Fruit fly (Drosophila melanogaster) whole organism, embryonic: Measurements from ENCODE around the gene CCAP.

Source experiments
- CG10267 ChIP-seq: fragments of 200-800 bp; sonication (Bioruptor generic); optimal IDR thresholded peaks from 2 replicates; lab custom pipeline; 2018; ENCODE audit warnings: missing biosample characterization, mild to moderate bottlenecking, missing genetic modification characterization, moderate library complexity
- CG10959 ChIP-seq: fragments of 200-800 bp; sonication (Bioruptor generic); IDR thresholded peaks from 2 replicates; pipeline ENCODE4 v1.3.6; 2022; ENCODE audit warnings: missing biosample characterization, missing genetic modification characterization
- CG12299 ChIP-seq: fragments of 200-800 bp; sonication (Bioruptor generic); optimal IDR thresholded peaks from 2 replicates; lab custom pipeline; 2018; ENCODE audit warnings: missing biosample characterization, mild to moderate bottlenecking, missing genetic modification characterization
- CG13894 ChIP-seq: fragments of 200-800 bp; sonication (Bioruptor generic); optimal IDR thresholded peaks from 3 replicates; lab custom pipeline; 2018; ENCODE audit warnings: missing biosample characterization, mild to moderate bottlenecking, missing genetic modification characterization, moderate library complexity
- CG14441 ChIP-seq: fragments of 200-800 bp; sonication (Bioruptor generic); IDR thresholded peaks from 2 replicates; pipeline ENCODE4 v1.3.6; 2022; ENCODE audit warnings: missing biosample characterization, missing genetic modification characterization
- CG14860 ChIP-seq: fragments of 200-800 bp; sonication (Bioruptor generic); IDR thresholded peaks from 3 replicates; pipeline ENCODE4 v1.3.6; 2022; ENCODE audit warnings: missing biosample characterization, missing genetic modification characterization; ENCODE audit not compliant: partially characterized antibody
- CG1603 ChIP-seq: fragments of 200-800 bp; sonication (Bioruptor generic); optimal IDR thresholded peaks from 2 replicates; lab custom pipeline; 2019; ENCODE audit warnings: missing biosample characterization, mild to moderate bottlenecking, missing genetic modification characterization, moderate library complexity
- CG16813 ChIP-seq: fragments of 200-800 bp; sonication (Bioruptor generic); IDR thresholded peaks from 3 replicates; pipeline ENCODE4 v1.3.6; 2022; ENCODE audit warnings: missing biosample characterization, missing genetic modification characterization; ENCODE audit not compliant: partially characterized antibody
- CG17359 ChIP-seq: fragments of 200-800 bp; sonication (Bioruptor generic); optimal IDR thresholded peaks from 3 replicates; lab custom pipeline; 2018; ENCODE audit warnings: missing biosample characterization, mild to moderate bottlenecking, missing genetic modification characterization, moderate library complexity
- CG18619 ChIP-seq: fragments of 200-800 bp; sonication (Bioruptor generic); optimal IDR thresholded peaks from 3 replicates; lab custom pipeline; 2017; ENCODE audit warnings: missing biosample characterization, mild to moderate bottlenecking, missing genetic modification characterization
- CG2116 ChIP-seq: fragments of 200-800 bp; sonication (Bioruptor generic); optimal IDR thresholded peaks from 3 replicates; lab custom pipeline; 2018; ENCODE audit warnings: missing biosample characterization, mild to moderate bottlenecking, missing genetic modification characterization
- CG2129 ChIP-seq: fragments of 200-800 bp; sonication (Bioruptor generic); IDR thresholded peaks from 2 replicates; pipeline ENCODE4 v1.3.6; 2022; ENCODE audit warnings: missing biosample characterization, missing genetic modification characterization; ENCODE audit not compliant: partially characterized antibody
- CG3065 ChIP-seq: fragments of 200-800 bp; sonication (Bioruptor generic); optimal IDR thresholded peaks from 2 replicates; lab custom pipeline; 2016; ENCODE audit warnings: missing biosample characterization, missing genetic modification characterization
- CG31365 ChIP-seq: fragments of 200-800 bp; sonication (Bioruptor generic); optimal IDR thresholded peaks from 2 replicates; lab custom pipeline; 2018; ENCODE audit warnings: missing biosample characterization, mild to moderate bottlenecking, missing genetic modification characterization
- CG32532 ChIP-seq: fragments of 200-800 bp; sonication (Bioruptor generic); IDR thresholded peaks from 2 replicates; pipeline ENCODE4 v1.3.6; 2022; ENCODE audit warnings: missing biosample characterization, missing genetic modification characterization
- CG4404 ChIP-seq: fragments of 200-800 bp; sonication (Bioruptor generic); IDR thresholded peaks from 2 replicates; pipeline ENCODE4 v1.3.6; 2022; ENCODE audit warnings: missing biosample characterization, missing genetic modification characterization
- CG4424 ChIP-seq: fragments of 200-800 bp; sonication (Bioruptor generic); optimal IDR thresholded peaks from 3 replicates; lab custom pipeline; 2016; ENCODE audit warnings: missing biosample characterization, missing genetic modification characterization
- CG6272 ChIP-seq: fragments of 200-800 bp; sonication (Bioruptor generic); IDR thresholded peaks from 2 replicates; pipeline ENCODE4 v1.3.6; 2022; ENCODE audit warnings: missing biosample characterization, missing genetic modification characterization
- CTCF ChIP-seq: fragments of 200-800 bp; sonication (Bioruptor generic); optimal IDR thresholded peaks from 2 replicates; lab custom pipeline; 2017; ENCODE audit warnings: missing biosample characterization, mild to moderate bottlenecking, missing genetic modification characterization, moderate library complexity
- CkIIα-i1 ChIP-seq: fragments of 200-800 bp; sonication (Bioruptor generic); IDR thresholded peaks from 2 replicates; pipeline ENCODE4 v1.3.6; 2022; ENCODE audit warnings: missing biosample characterization, missing genetic modification characterization
- D ChIP-seq, 2 experiments: fragments of 200-800 bp in 1 of 2; fragments of >200 bp in 1 of 2; sonication (Bioruptor generic) in 1 of 2; optimal IDR thresholded peaks; 2 replicates in 1 of 2; 3 replicates in 1 of 2; lab custom pipeline; 2017; ENCODE audit warnings: mild to moderate bottlenecking in 1 of 2, missing biosample characterization in 1 of 2, missing genetic modification characterization in 1 of 2, missing genetic modification reagents in 1 of 2
- D19A ChIP-seq: fragments of 200-800 bp; optimal IDR thresholded peaks from 3 replicates; lab custom pipeline; 2019; ENCODE audit warnings: missing biosample characterization, mild to moderate bottlenecking, missing genetic modification characterization, moderate library complexity
- Dfd ChIP-seq, 2 experiments: fragments of >200 bp; optimal IDR thresholded peaks; 2 replicates each; lab custom pipeline; 2017; ENCODE audit warnings: missing biosample characterization in 2 of 2, missing genetic modification characterization in 2 of 2
- Dp ChIP-seq: fragments of 200-800 bp; sonication (Bioruptor generic); optimal IDR thresholded peaks from 2 replicates; lab custom pipeline; 2018; ENCODE audit warnings: missing biosample characterization, mild to moderate bottlenecking, missing genetic modification characterization, moderate library complexity
- Dref ChIP-seq: fragments of 200-800 bp; sonication (Bioruptor generic); IDR thresholded peaks from 2 replicates; pipeline ENCODE4 v1.3.6; 2022; ENCODE audit warnings: missing biosample characterization, missing genetic modification characterization
- E2f2 ChIP-seq: fragments of 200-800 bp; sonication (Bioruptor generic); IDR thresholded peaks from 2 replicates; pipeline ENCODE4 v1.3.6; 2022; ENCODE audit warnings: missing biosample characterization, missing genetic modification characterization
- Fer3 ChIP-seq: fragments of 200-800 bp; sonication (Bioruptor generic); optimal IDR thresholded peaks from 2 replicates; lab custom pipeline; 2018; ENCODE audit warnings: missing biosample characterization, mild to moderate bottlenecking, missing genetic modification characterization, moderate library complexity
- HLH3B ChIP-seq: fragments of 200-800 bp; sonication (Bioruptor generic); IDR thresholded peaks from 2 replicates; pipeline ENCODE4 v1.3.6; 2022; ENCODE audit warnings: missing biosample characterization, missing genetic modification characterization
- Kr ChIP-seq: fragments of 200-800 bp; sonication (Bioruptor generic); optimal IDR thresholded peaks from 2 replicates; lab custom pipeline; 2017; ENCODE audit warnings: missing biosample characterization, mild to moderate bottlenecking, missing genetic modification characterization
- Lhr ChIP-seq: fragments of 200-800 bp; sonication (Bioruptor generic); optimal IDR thresholded peaks from 3 replicates; lab custom pipeline; 2017; ENCODE audit warnings: mild to moderate bottlenecking, missing biosample characterization, missing genetic modification reagents, missing genetic modification characterization
- Med ChIP-seq: fragments of 200-800 bp; sonication (Bioruptor generic); peaks from one replicate; lab custom pipeline; 2016; ENCODE audit warnings: missing biosample characterization, missing genetic modification characterization, mild to moderate bottlenecking, inconsistent platforms, moderate library complexity
- NfI ChIP-seq: fragments of 200-800 bp; sonication (Bioruptor generic); optimal IDR thresholded peaks from 3 replicates; lab custom pipeline; 2018; ENCODE audit warnings: missing biosample characterization, mild to moderate bottlenecking, missing genetic modification characterization, moderate library complexity
- al ChIP-seq: fragments of 200-800 bp; sonication (Bioruptor generic); IDR thresholded peaks from 2 replicates; pipeline ENCODE4 v1.3.6; 2022; ENCODE audit warnings: missing biosample characterization, missing genetic modification characterization
- az2 ChIP-seq: fragments of 200-800 bp; sonication (Bioruptor generic); optimal IDR thresholded peaks from 3 replicates; lab custom pipeline; 2016; ENCODE audit warnings: missing biosample characterization, missing genetic modification characterization
- bab2 ChIP-seq: fragments of 200-800 bp; sonication (Bioruptor generic); optimal IDR thresholded peaks from 2 replicates; lab custom pipeline; 2016; ENCODE audit warnings: missing biosample characterization, missing genetic modification characterization
- bowl ChIP-seq: fragments of 200-800 bp; sonication (Bioruptor generic); IDR thresholded peaks from 2 replicates; pipeline ENCODE4 v1.3.6; 2022; ENCODE audit warnings: missing biosample characterization, missing genetic modification characterization
- cato ChIP-seq: fragments of 200-800 bp; sonication (Bioruptor generic); optimal IDR thresholded peaks from 2 replicates; lab custom pipeline; 2016; ENCODE audit warnings: missing biosample characterization, missing genetic modification characterization, borderline replicate concordance
- cg ChIP-seq: fragments of 200-800 bp; sonication (Bioruptor generic); optimal IDR thresholded peaks from 3 replicates; lab custom pipeline; 2019; ENCODE audit warnings: missing biosample characterization, mild to moderate bottlenecking, missing genetic modification characterization, moderate library complexity
- ci ChIP-seq: fragments of 200-800 bp; sonication (Bioruptor generic); IDR thresholded peaks from 3 replicates; pipeline ENCODE4 v1.3.6; 2022; ENCODE audit warnings: missing biosample characterization, missing genetic modification characterization
- fd3F ChIP-seq: fragments of 200-800 bp; sonication (Bioruptor generic); optimal IDR thresholded peaks from 2 replicates; lab custom pipeline; 2018; ENCODE audit warnings: missing biosample characterization, mild to moderate bottlenecking, missing genetic modification characterization, moderate library complexity
- grau ChIP-seq: fragments of 200-800 bp; optimal IDR thresholded peaks from 3 replicates; lab custom pipeline; 2019; ENCODE audit warnings: missing biosample characterization, mild to moderate bottlenecking, missing genetic modification characterization, moderate library complexity
- kah ChIP-seq: fragments of 200-800 bp; sonication (Bioruptor generic); optimal IDR thresholded peaks from 2 replicates; lab custom pipeline; 2018; ENCODE audit warnings: missing biosample characterization, mild to moderate bottlenecking, missing genetic modification characterization
- lmd ChIP-seq: fragments of 200-800 bp; sonication (Bioruptor generic); IDR thresholded peaks from 2 replicates; pipeline ENCODE4 v1.3.6; 2022; ENCODE audit warnings: missing biosample characterization, missing genetic modification characterization
- nmo ChIP-seq: fragments of 200-800 bp; sonication (Bioruptor generic); optimal IDR thresholded peaks from 2 replicates; lab custom pipeline; 2018; ENCODE audit warnings: missing biosample characterization, mild to moderate bottlenecking, missing genetic modification characterization, moderate library complexity
- pb ChIP-seq: fragments of 200-800 bp; sonication (Bioruptor generic); optimal IDR thresholded peaks from 3 replicates; lab custom pipeline; 2016; ENCODE audit warnings: missing biosample characterization, missing genetic modification characterization
- pzg ChIP-seq: fragments of 200-800 bp; sonication (Bioruptor generic); optimal IDR thresholded peaks from 3 replicates; lab custom pipeline; 2018; ENCODE audit warnings: missing biosample characterization, mild to moderate bottlenecking, missing genetic modification characterization, moderate library complexity
- run ChIP-seq: fragments of 200-800 bp; sonication (Bioruptor generic); optimal IDR thresholded peaks from 3 replicates; lab custom pipeline; 2018; ENCODE audit warnings: missing biosample characterization, mild to moderate bottlenecking, missing genetic modification characterization
- so ChIP-seq: fragments of 200-800 bp; sonication (Bioruptor generic); IDR thresholded peaks from 3 replicates; pipeline ENCODE4 v1.3.6; 2022; ENCODE audit warnings: missing biosample characterization, missing genetic modification characterization
- ssp ChIP-seq: fragments of 200-800 bp; sonication (Bioruptor generic); IDR thresholded peaks from 2 replicates; pipeline ENCODE4 v1.3.6; 2022; ENCODE audit warnings: missing biosample characterization, missing genetic modification characterization
- ttk ChIP-seq: fragments of 200-800 bp; sonication (Bioruptor generic); IDR thresholded peaks from 2 replicates; pipeline ENCODE4 v2.1.2; 2022; ENCODE audit warnings: missing biosample characterization, missing genetic modification characterization
- unc-4 ChIP-seq: fragments of 200-800 bp; sonication (Bioruptor generic); IDR thresholded peaks from 2 replicates; pipeline ENCODE4 v1.3.6; 2022; ENCODE audit warnings: missing biosample characterization, missing genetic modification characterization; ENCODE audit not compliant: partially characterized antibody

The CCAP gene

DNA sequence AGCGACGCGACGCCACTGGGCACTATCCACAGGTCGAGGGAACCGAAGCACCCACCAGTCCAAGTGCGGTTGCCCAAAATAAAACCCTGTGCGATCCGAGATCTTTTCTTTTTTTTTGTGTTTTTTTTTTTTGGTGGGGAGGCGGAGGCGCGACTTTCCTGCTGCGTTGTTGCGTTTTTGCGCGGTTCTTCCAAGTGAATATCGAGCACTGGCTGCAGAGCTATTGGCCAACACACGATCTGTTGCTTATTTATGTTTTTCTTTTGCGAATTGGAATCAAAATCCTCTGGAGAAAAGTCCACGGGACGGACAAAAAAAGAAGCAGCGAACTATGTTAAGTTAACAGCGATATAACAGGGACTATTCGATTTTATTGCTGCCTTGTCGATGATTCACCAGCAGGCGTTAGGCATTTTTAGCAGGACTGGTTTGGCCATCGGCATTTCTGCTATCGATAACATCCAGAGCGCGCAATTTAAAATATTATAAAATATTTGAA, 19.0 kb upstream of the CCAP start, which contains the start of gene wge (continued):
- TF ChIP-seq NfI (GFP tag; lab: Kevin White, UChicago) (no peak), CG31365 (tag; lab: Kevin White, UChicago) (no peak), CG6272 (GFP tag; lab: Robert Waterston, UW) (no peak), CG14441 (GFP tag; lab: Robert Waterston, UW) (no peak), grau (tag; lab: Kevin White, UChicago) (no peak), D (optimal IDR thresholded peaks at IDR 0.05; lab: Kevin White, UChicago) (no peak), D (GFP tag; optimal IDR thresholded peaks at IDR 0.05; lab: Kevin White, UChicago) (no peak), pzg (GFP tag; lab: Kevin White, UChicago) (peak; percentile 70), CG13894 (tag; lab: Kevin White, UChicago) (no peak), CG3065 (GFP tag; lab: Kevin White, UChicago) (no peak), D19A (no peak), Dref (GFP tag; lab: Robert Waterston, UW) (peak; percentile 91), Kr (GFP tag; lab: Kevin White, UChicago) (no peak), bowl (GFP tag; lab: Robert Waterston, UW) (no peak), Med (GFP tag; lab: Kevin White, UChicago) (peak; percentile 29), Dp (peak; percentile 94), CkIIα-i1 (GFP tag; lab: Robert Waterston, UW) (no peak), CG12299 (tag; lab: Kevin White, UChicago) (no peak), kah (GFP tag; lab: Kevin White, UChicago) (no peak), CG32532 (GFP tag; lab: Robert Waterston, UW) (no peak), CG4404 (no peak), CG1603 (tag; lab: Kevin White, UChicago) (peak; percentile 34), CG10959 (no peak), CTCF (GFP tag; lab: Kevin White, UChicago) (peak; percentile 55), CG4424 (GFP tag; lab: Kevin White, UChicago) (no peak), HLH3B (GFP tag; lab: Robert Waterston, UW) (no peak), cg (peak; percentile 57), so (GFP tag; lab: Robert Waterston, UW) (no peak), pb (no peak), nmo (GFP tag; lab: Kevin White, UChicago) (peak; percentile 21), CG14860 (GFP tag; lab: Robert Waterston, UW) (peak; percentile 8; the same call in 1 of the 3 replicates), ci (no peak), Dfd (GFP tag; optimal IDR thresholded peaks at IDR 0.05; lab: Kevin White, UChicago) (no peak), E2f2 (GFP tag; lab: Robert Waterston, UW) (peak; percentile 96), CG18619 (GFP tag; lab: Kevin White, UChicago) (no peak), CG2129 (peak; percentile 36; the same call in 1 of the 2 replicates), lmd (GFP tag; lab: Robert Waterston, UW) (no peak), unc-4 (GFP tag; lab: Robert Waterston, UW) (peak; percentile 69), CG2116 (GFP tag; lab: Kevin White, UChicago) (peak; percentile 71), CG10267 (tag; lab: Kevin White, UChicago) (peak; percentile 30), Lhr (GFP tag; lab: Kevin White, UChicago) (no peak), az2 (GFP tag; lab: Kevin White, UChicago) (no peak), ssp (no peak), bab2 (no peak), fd3F (no peak), cato (GFP tag; lab: Kevin White, UChicago) (no peak), al (no peak), CG17359 (tag; lab: Kevin White, UChicago) (no peak), Fer3 (tag; lab: Kevin White, UChicago) (no peak), run (tag; lab: Kevin White, UChicago) (no peak), CG16813 (peak; percentile 66), ttk (no peak)
